Fruit fly (Drosophila melanogaster) whole organism, embryonic: ENCODE data around the gene Dredd.

Source experiments
- CG10209 ChIP-seq: fragments of 200-800 bp; sonication (Bioruptor generic); optimal IDR thresholded peaks from 3 replicates; lab custom pipeline; 2017; ENCODE audit warnings: missing biosample characterization, mild to moderate bottlenecking, missing genetic modification characterization, missing genetic modification reagents
- CG10321 ChIP-seq: fragments of 200-800 bp; sonication (Bioruptor generic); IDR thresholded peaks from 2 replicates; pipeline ENCODE4 v1.3.6; 2022; ENCODE audit warnings: missing biosample characterization, missing genetic modification characterization
- CG10979 ChIP-seq: fragments of 200-800 bp; sonication (Bioruptor generic); optimal IDR thresholded peaks from 2 replicates; lab custom pipeline; 2018; ENCODE audit warnings: missing biosample characterization, mild to moderate bottlenecking, missing genetic modification characterization, moderate library complexity
- CG11093 ChIP-seq: fragments of 200-800 bp; sonication (Bioruptor generic); IDR thresholded peaks from 3 replicates; pipeline ENCODE4 v1.3.6; 2022; ENCODE audit warnings: missing biosample characterization, missing genetic modification characterization
- CG12942 ChIP-seq: fragments of 200-800 bp; sonication (Bioruptor generic); optimal IDR thresholded peaks from 3 replicates; lab custom pipeline; 2016; ENCODE audit warnings: missing biosample characterization, missing genetic modification characterization
- CG13123 ChIP-seq: fragments of 200-800 bp; sonication (Bioruptor generic); optimal IDR thresholded peaks from 2 replicates; lab custom pipeline; 2016; ENCODE audit warnings: missing biosample characterization, missing genetic modification characterization
- CG16863 ChIP-seq: fragments of 200-800 bp; sonication (Bioruptor generic); optimal IDR thresholded peaks from 3 replicates; lab custom pipeline; 2016; ENCODE audit warnings: missing biosample characterization, missing genetic modification characterization
- CG17385 ChIP-seq: fragments of 200-800 bp; sonication (Bioruptor generic); optimal IDR thresholded peaks from 3 replicates; lab custom pipeline; 2018; ENCODE audit warnings: missing biosample characterization, mild to moderate bottlenecking, missing genetic modification characterization
- CG2199 ChIP-seq: fragments of 200-800 bp; sonication (Bioruptor generic); IDR thresholded peaks from 3 replicates; pipeline ENCODE4 v1.3.6; 2022; ENCODE audit warnings: missing biosample characterization, missing genetic modification characterization
- CG33213 ChIP-seq: fragments of 200-800 bp; sonication (Bioruptor generic); optimal IDR thresholded peaks from 3 replicates; lab custom pipeline; 2016; ENCODE audit warnings: missing biosample characterization, missing genetic modification characterization
- CG33557 ChIP-seq: fragments of 200-800 bp; sonication (Bioruptor generic); optimal IDR thresholded peaks from 2 replicates; lab custom pipeline; 2019; ENCODE audit warnings: missing biosample characterization, mild to moderate bottlenecking, missing genetic modification characterization, moderate library complexity
- CG4730 ChIP-seq: fragments of 200-800 bp; sonication (Bioruptor generic); IDR thresholded peaks from 2 replicates; pipeline ENCODE4 v1.3.6; 2022; ENCODE audit warnings: missing biosample characterization, missing genetic modification characterization
- CG5245 ChIP-seq: fragments of 200-800 bp; sonication (Bioruptor generic); optimal IDR thresholded peaks from 3 replicates; lab custom pipeline; 2016; ENCODE audit warnings: missing biosample characterization, missing genetic modification characterization
- CG6175 ChIP-seq: fragments of 200-800 bp; sonication (Bioruptor generic); IDR thresholded peaks from 3 replicates; pipeline ENCODE4 v1.3.6; 2022; ENCODE audit warnings: missing biosample characterization, missing genetic modification characterization
- CG8388 ChIP-seq: fragments of 200-800 bp; sonication (Bioruptor generic); optimal IDR thresholded peaks from 2 replicates; lab custom pipeline; 2019; ENCODE audit warnings: missing biosample characterization, mild to moderate bottlenecking, missing genetic modification characterization, moderate library complexity
- CG9876 ChIP-seq: fragments of 200-800 bp; sonication (Bioruptor generic); optimal IDR thresholded peaks from 2 replicates; lab custom pipeline; 2016; ENCODE audit warnings: missing biosample characterization, missing genetic modification characterization
- D ChIP-seq, 2 experiments: fragments of 200-800 bp in 1 of 2; fragments of >200 bp in 1 of 2; sonication (Bioruptor generic) in 1 of 2; optimal IDR thresholded peaks; 2 replicates in 1 of 2; 3 replicates in 1 of 2; lab custom pipeline; 2017; ENCODE audit warnings: mild to moderate bottlenecking in 1 of 2, missing biosample characterization in 1 of 2, missing genetic modification characterization in 1 of 2, missing genetic modification reagents in 1 of 2
- Dek ChIP-seq: fragments of 200-800 bp; sonication (Bioruptor generic); optimal IDR thresholded peaks from 3 replicates; lab custom pipeline; 2019; ENCODE audit warnings: missing biosample characterization, mild to moderate bottlenecking, missing genetic modification characterization, moderate library complexity
- Dref ChIP-seq: fragments of 200-800 bp; sonication (Bioruptor generic); IDR thresholded peaks from 2 replicates; pipeline ENCODE4 v1.3.6; 2022; ENCODE audit warnings: missing biosample characterization, missing genetic modification characterization
- Hr39 ChIP-seq: fragments of >200 bp; optimal IDR thresholded peaks from 2 replicates; lab custom pipeline; 2017
- Hr78 ChIP-seq, 2 experiments: fragments of 200-800 bp in 1 of 2; fragments of >200 bp in 1 of 2; sonication (Bioruptor generic) in 1 of 2; optimal IDR thresholded peaks; 2 replicates each; lab custom pipeline; 2017 to 2019; ENCODE audit warnings: missing biosample characterization in 2 of 2, missing genetic modification characterization in 2 of 2, mild to moderate bottlenecking in 1 of 2, moderate library complexity in 1 of 2
- Mrtf ChIP-seq: fragments of 200-800 bp; sonication (Bioruptor generic); IDR thresholded peaks from 3 replicates; pipeline ENCODE4 v1.3.6; 2022; ENCODE audit warnings: missing biosample characterization, missing genetic modification characterization
- Oli ChIP-seq: fragments of 200-800 bp; sonication (Bioruptor generic); optimal IDR thresholded peaks from 2 replicates; lab custom pipeline; 2018; ENCODE audit warnings: missing biosample characterization, mild to moderate bottlenecking, missing genetic modification characterization, moderate library complexity
- Opbp ChIP-seq: fragments of 200-800 bp; sonication (Bioruptor generic); IDR thresholded peaks from 3 replicates; pipeline ENCODE4 v1.3.6; 2022; ENCODE audit warnings: missing biosample characterization, missing genetic modification characterization; ENCODE audit not compliant: partially characterized antibody
- Pdp1 ChIP-seq, 2 experiments: fragments of 200-800 bp; sonication (Bioruptor generic); optimal IDR thresholded peaks; 3 replicates each; lab custom pipeline; 2016; ENCODE audit warnings: missing biosample characterization in 2 of 2, missing genetic modification characterization in 2 of 2, mild to moderate bottlenecking in 1 of 2, moderate library complexity in 1 of 2
- Ravus ChIP-seq: fragments of 200-800 bp; sonication (Bioruptor generic); IDR thresholded peaks from 2 replicates; pipeline ENCODE4 v1.3.6; 2022; ENCODE audit warnings: missing biosample characterization, missing genetic modification characterization
- TFAM ChIP-seq: fragments of 200-800 bp; sonication (Bioruptor generic); optimal IDR thresholded peaks from 2 replicates; lab custom pipeline; 2017; ENCODE audit warnings: missing biosample characterization, missing genetic modification characterization, inconsistent platforms
- chinmo ChIP-seq: fragments of 200-800 bp; sonication (Bioruptor generic); IDR thresholded peaks from 4 replicates; pipeline ENCODE4 v1.3.6; 2022; ENCODE audit warnings: missing biosample characterization, missing genetic modification characterization; ENCODE audit not compliant: partially characterized antibody
- croc ChIP-seq: fragments of 200-800 bp; sonication (Bioruptor generic); conservative IDR thresholded peaks from 3 replicates; pipeline ENCODE4 v1.3.6; 2022; ENCODE audit warnings: missing biosample characterization, missing genetic modification characterization
- crol ChIP-seq: fragments of 200-800 bp; sonication (Bioruptor generic); IDR thresholded peaks from 2 replicates; pipeline ENCODE4 v1.3.6; 2022; ENCODE audit warnings: missing biosample characterization, missing genetic modification characterization
- dan ChIP-seq: fragments of 200-800 bp; sonication (Bioruptor generic); IDR thresholded peaks from 2 replicates; pipeline ENCODE4 v1.3.6; 2022; ENCODE audit warnings: missing biosample characterization, missing genetic modification characterization
- danr ChIP-seq: fragments of 200-800 bp; sonication (Bioruptor generic); IDR thresholded peaks from 2 replicates; pipeline ENCODE4 v1.3.6; 2022; ENCODE audit warnings: missing biosample characterization, missing genetic modification characterization
- grn ChIP-seq: fragments of 200-800 bp; sonication (Bioruptor generic); optimal IDR thresholded peaks from 3 replicates; lab custom pipeline; 2017; ENCODE audit warnings: missing biosample characterization, missing genetic modification characterization
- hbn ChIP-seq: fragments of 200-800 bp; sonication (Bioruptor generic); IDR thresholded peaks from 2 replicates; pipeline ENCODE4 v1.3.6; 2022; ENCODE audit warnings: missing biosample characterization, missing genetic modification characterization; ENCODE audit not compliant: partially characterized antibody
- kah ChIP-seq: fragments of 200-800 bp; sonication (Bioruptor generic); optimal IDR thresholded peaks from 2 replicates; lab custom pipeline; 2018; ENCODE audit warnings: missing biosample characterization, mild to moderate bottlenecking, missing genetic modification characterization
- knrl ChIP-seq: fragments of 200-800 bp; sonication (Bioruptor generic); IDR thresholded peaks from 3 replicates; pipeline ENCODE4 v1.3.6; 2022; ENCODE audit warnings: missing biosample characterization, missing genetic modification characterization; ENCODE audit not compliant: partially characterized antibody
- nau ChIP-seq: fragments of 200-800 bp; sonication (Bioruptor generic); optimal IDR thresholded peaks from 3 replicates; lab custom pipeline; 2017; ENCODE audit warnings: missing biosample characterization, mild to moderate bottlenecking, missing genetic modification characterization, missing genetic modification reagents
- nerfin-2 ChIP-seq: fragments of 200-800 bp; sonication (Bioruptor generic); IDR thresholded peaks from 2 replicates; pipeline ENCODE4 v1.3.6; 2022; ENCODE audit warnings: missing biosample characterization, missing genetic modification characterization; ENCODE audit not compliant: partially characterized antibody
- otp ChIP-seq: fragments of 200-800 bp; sonication (Bioruptor generic); IDR thresholded peaks from 3 replicates; pipeline ENCODE4, ENCODE4 v1.3.6; 2022; ENCODE audit warnings: missing biosample characterization, missing genetic modification characterization
- pan ChIP-seq, 4 experiments: fragments of >200 bp in 3 of 4; fragments of 200-800 bp in 1 of 4; sonication (Bioruptor generic) in 1 of 4; optimal IDR thresholded peaks in 3 of 4; IDR thresholded peaks in 1 of 4; 2 replicates each; pipeline versions ENCODE4 v1.3.6 to Lab custom; 2017 to 2022; ENCODE audit warnings: missing biosample characterization in 2 of 4, missing genetic modification characterization in 2 of 4, mixed read lengths in 1 of 4
- pum ChIP-seq: fragments of 200-800 bp; sonication (Bioruptor generic); optimal IDR thresholded peaks from 2 replicates; lab custom pipeline; 2016; ENCODE audit warnings: missing biosample characterization, missing genetic modification characterization
- sd ChIP-seq: fragments of 200-800 bp; sonication (Bioruptor generic); optimal IDR thresholded peaks from 3 replicates; lab custom pipeline; 2018; ENCODE audit warnings: missing biosample characterization, mild to moderate bottlenecking, missing genetic modification characterization, moderate library complexity
- sisA ChIP-seq: fragments of 200-800 bp; sonication (Bioruptor generic); IDR thresholded peaks from 2 replicates; pipeline ENCODE4 v1.3.6; 2022; ENCODE audit warnings: missing biosample characterization, missing genetic modification characterization
- sob ChIP-seq: fragments of 200-800 bp; sonication (Bioruptor generic); IDR thresholded peaks from 2 replicates; pipeline ENCODE4 v1.3.6; 2022; ENCODE audit warnings: missing biosample characterization, missing genetic modification characterization
- stwl ChIP-seq: fragments of 200-800 bp; sonication (Bioruptor generic); optimal IDR thresholded peaks from 3 replicates; lab custom pipeline; 2018; ENCODE audit warnings: missing biosample characterization, mild to moderate bottlenecking, missing genetic modification characterization, moderate library complexity
- sug ChIP-seq: fragments of 200-800 bp; optimal IDR thresholded peaks from 2 replicates; lab custom pipeline; 2019; ENCODE audit warnings: missing biosample characterization, mild to moderate bottlenecking, missing genetic modification characterization, moderate library complexity
- ttk ChIP-seq: fragments of 200-800 bp; sonication (Bioruptor generic); IDR thresholded peaks from 2 replicates; pipeline ENCODE4 v2.1.2; 2022; ENCODE audit warnings: missing biosample characterization, missing genetic modification characterization
- wek ChIP-seq: fragments of 200-800 bp; sonication (Bioruptor generic); optimal IDR thresholded peaks from 3 replicates; lab custom pipeline; 2018; ENCODE audit warnings: missing biosample characterization, mild to moderate bottlenecking, missing genetic modification characterization, moderate library complexity
- yki ChIP-seq: fragments of >200 bp; optimal IDR thresholded peaks from 3 replicates; lab custom pipeline; 2018
- zen2 ChIP-seq: fragments of 200-800 bp; sonication (Bioruptor generic); IDR thresholded peaks from 3 replicates; pipeline ENCODE4 v1.3.6; 2022; ENCODE audit warnings: missing biosample characterization, missing genetic modification characterization; ENCODE audit not compliant: partially characterized antibody
- zfh2 ChIP-seq: fragments of 200-800 bp; sonication (Bioruptor generic); optimal IDR thresholded peaks from 2 replicates; lab custom pipeline; 2016; ENCODE audit warnings: missing biosample characterization, missing genetic modification characterization

Dredd gene

dm6 chrX:599727-600126 is 35.6 kb downstream of the Dredd start:
- no peak for TF ChIP-seq hbn
- TF ChIP-seq CG33557 (GFP tag; lab: Kevin White, UChicago), result no peak
- TF ChIP-seq CG9876 (GFP tag; lab: Kevin White, UChicago), result no peak
- TF ChIP-seq sug, result peak; percentile 83
- TF ChIP-seq zen2 (GFP tag; lab: Robert Waterston, UW), result no peak
- no peak for TF ChIP-seq pum (GFP tag; lab: Kevin White, UChicago)
- no peak for TF ChIP-seq nerfin-2 (GFP tag; lab: Robert Waterston, UW)
- no peak for TF ChIP-seq sisA (GFP tag; lab: Robert Waterston, UW)
- TF ChIP-seq CG13123, result no peak
- TF ChIP-seq CG2199, result no peak
- no peak for TF ChIP-seq D (optimal IDR thresholded peaks at IDR 0.05; lab: Kevin White, UChicago)
- TF ChIP-seq D (GFP tag; optimal IDR thresholded peaks at IDR 0.05; lab: Kevin White, UChicago), result no peak
- no peak for TF ChIP-seq Hr39
- TF ChIP-seq chinmo (GFP tag; lab: Robert Waterston, UW), result peak; percentile 69; the same call in 2 of the 4 replicates
- TF ChIP-seq crol (GFP tag; lab: Robert Waterston, UW), result peak; percentile 90
- no peak for TF ChIP-seq nau
- no peak for TF ChIP-seq CG10209 (GFP tag; lab: Kevin White, UChicago)
- no peak for TF ChIP-seq Pdp1 (GFP tag; optimal IDR thresholded peaks at IDR 0.05; lab: Kevin White, UChicago)
- TF ChIP-seq CG17385 (GFP tag; lab: Kevin White, UChicago), result no peak
- no peak for TF ChIP-seq sob (GFP tag; lab: Robert Waterston, UW)
- TF ChIP-seq CG16863 (GFP tag; lab: Kevin White, UChicago), result no peak
- TF ChIP-seq Ravus (GFP tag; lab: Robert Waterston, UW), result no peak
- TF ChIP-seq Dek, result no peak
- no peak for TF ChIP-seq croc (GFP tag; lab: Robert Waterston, UW)
- no peak for TF ChIP-seq otp (GFP tag; lab: Robert Waterston, UW)
- no peak for TF ChIP-seq CG5245 (GFP tag; lab: Kevin White, UChicago)
- TF ChIP-seq wek (GFP tag; lab: Kevin White, UChicago), result no peak
- TF ChIP-seq TFAM (GFP tag; lab: Kevin White, UChicago), result no peak
- TF ChIP-seq yki, result no peak
- TF ChIP-seq CG4730 (GFP tag; lab: Robert Waterston, UW), result no peak
- TF ChIP-seq Mrtf (GFP tag; lab: Robert Waterston, UW), result no peak
- no peak for TF ChIP-seq CG8388 (GFP tag; lab: Kevin White, UChicago)
- no peak for TF ChIP-seq CG10979 (tag; lab: Kevin White, UChicago)
- peak; percentile 95 for TF ChIP-seq grn (GFP tag; lab: Kevin White, UChicago)
- TF ChIP-seq Dref (GFP tag; lab: Robert Waterston, UW), result no peak
- no peak for TF ChIP-seq zfh2 (GFP tag; lab: Kevin White, UChicago)
- peak; percentile 9 for TF ChIP-seq sd (tag; lab: Kevin White, UChicago)
- no peak for TF ChIP-seq CG33213 (GFP tag; lab: Kevin White, UChicago)
- no peak for TF ChIP-seq danr (GFP tag; lab: Robert Waterston, UW)
- no peak for TF ChIP-seq Opbp
- no peak for TF ChIP-seq CG12942 (GFP tag; lab: Kevin White, UChicago)
- no peak for TF ChIP-seq CG10321 (GFP tag; lab: Robert Waterston, UW)
- no peak for TF ChIP-seq stwl
- no peak for TF ChIP-seq CG11093 (GFP tag; lab: Robert Waterston, UW)
- TF ChIP-seq Oli (tag; lab: Kevin White, UChicago), result no peak
- TF ChIP-seq knrl, result no peak
- TF ChIP-seq kah (GFP tag; lab: Kevin White, UChicago), result no peak
- TF ChIP-seq ttk (GFP tag; lab: Robert Waterston, UW), result no peak
- no peak for TF ChIP-seq pan (optimal IDR thresholded peaks at IDR 0.05; lab: Kevin White, UChicago)
- TF ChIP-seq pan (GFP tag; optimal IDR thresholded peaks at IDR 0.05 in 1 of 2, IDR thresholded peaks at IDR 0.05 in 1 of 2), result no peak
- TF ChIP-seq CG6175, result no peak
- peak in 1 of 2 experiments; percentile 18 for TF ChIP-seq Hr78 (GFP tag; optimal IDR thresholded peaks at IDR 0.05; lab: Kevin White, UChicago)
- no peak for TF ChIP-seq dan (GFP tag; lab: Robert Waterston, UW)
